Worm (Caenorhabditis elegans) whole organism, L1 larva: ENCODE data around the gene kel-3.

Experiments
- C04F5.9 ChIP-seq: sonication (generic microtip); optimal IDR thresholded peaks from 2 replicates; lab custom pipeline; 2016; ENCODE audit warnings: missing genetic modification characterization, missing compliant biosample characterization
- F16B12.6 ChIP-seq: fragments of 150-350 bp; optimal IDR thresholded peaks from 2 replicates; lab custom pipeline; 2014; ENCODE audit warnings: missing biosample characterization, missing genetic modification characterization
- Y116A8C.19 ChIP-seq: sonication (generic microtip); optimal IDR thresholded peaks from 2 replicates; lab custom pipeline; 2016; ENCODE audit warnings: missing compliant biosample characterization, missing genetic modification characterization, borderline replicate concordance
- aha-1 ChIP-seq: fragments of 150-350 bp; optimal IDR thresholded peaks from 2 replicates; lab custom pipeline; 2014; ENCODE audit warnings: missing biosample characterization, missing genetic modification characterization
- aly-2 ChIP-seq: fragments of 150-350 bp; optimal IDR thresholded peaks from 2 replicates; lab custom pipeline; 2014; ENCODE audit warnings: missing biosample characterization, missing genetic modification characterization
- ceh-63 ChIP-seq: fragments of 200-800 bp; sonication (Bioruptor generic); optimal IDR thresholded peaks from 2 replicates; lab custom pipeline; 2018; ENCODE audit warnings: mild to moderate bottlenecking, missing genetic modification characterization, missing compliant biosample characterization
- ceh-88 ChIP-seq: fragments of 200-800 bp; sonication (Bioruptor generic); IDR thresholded peaks from 2 replicates; pipeline ENCODE4 v1.3.6; 2022; ENCODE audit warnings: missing genetic modification characterization, missing compliant biosample characterization
- ceh-90 ChIP-seq: sonication (generic microtip); optimal IDR thresholded peaks from 2 replicates; lab custom pipeline; 2016; ENCODE audit warnings: missing genetic modification characterization, missing compliant biosample characterization
- efl-1 ChIP-seq, 4 experiments: fragments of 150-350 bp; optimal IDR thresholded peaks in 3 of 4; peaks in 1 of 4; 1 replicate in 1 of 4; 2 replicates in 3 of 4; lab custom pipeline; 2014; ENCODE audit warnings: missing biosample characterization in 2 of 4, missing genetic modification characterization in 2 of 4, missing genetic modification reagents in 2 of 4
- egl-13 ChIP-seq: sonication (generic microtip); optimal IDR thresholded peaks from 2 replicates; lab custom pipeline; 2016; ENCODE audit warnings: missing genotype, missing genetic modification reagents, missing genetic modification characterization, missing compliant biosample characterization
- elt-2 ChIP-seq: sonication (generic microtip); optimal IDR thresholded peaks from 2 replicates; lab custom pipeline; 2016; ENCODE audit warnings: missing genetic modification characterization, mild to moderate bottlenecking, inconsistent platforms, missing compliant biosample characterization, missing genetic modification reagents
- ets-5 ChIP-seq: fragments of 200-800 bp; sonication (Bioruptor generic); IDR thresholded peaks from 2 replicates; pipeline ENCODE4 v1.3.6; 2022; ENCODE audit warnings: missing genetic modification characterization, missing compliant biosample characterization
- fkh-10 ChIP-seq: sonication (generic microtip); optimal IDR thresholded peaks from 2 replicates; lab custom pipeline; 2017; ENCODE audit warnings: missing biosample characterization, missing genetic modification reagents, missing genetic modification characterization
- fkh-4 ChIP-seq: sonication (generic microtip); optimal IDR thresholded peaks from 2 replicates; lab custom pipeline; 2016; ENCODE audit warnings: missing compliant biosample characterization, missing genetic modification characterization, borderline replicate concordance
- fkh-8 ChIP-seq: sonication (generic microtip); optimal IDR thresholded peaks from 2 replicates; lab custom pipeline; 2016; ENCODE audit warnings: mild to moderate bottlenecking, missing genetic modification characterization, missing compliant biosample characterization
- fos-1 ChIP-seq: fragments of 150-350 bp; optimal IDR thresholded peaks from 2 replicates; lab custom pipeline; 2014; ENCODE audit warnings: missing biosample characterization, missing genetic modification characterization
- hlh-4 ChIP-seq: sonication (generic microtip); optimal IDR thresholded peaks from 2 replicates; lab custom pipeline; 2016; ENCODE audit warnings: mild to moderate bottlenecking, missing genetic modification characterization, missing compliant biosample characterization
- isw-1 ChIP-seq: fragments of 200-800 bp; sonication (Bioruptor generic); IDR thresholded peaks from 2 replicates; pipeline ENCODE4 v1.3.6; 2022; ENCODE audit warnings: missing genetic modification characterization, missing compliant biosample characterization
- jun-1 ChIP-seq: fragments of 150-350 bp; optimal IDR thresholded peaks from 2 replicates; lab custom pipeline; 2014; ENCODE audit warnings: missing biosample characterization, missing genetic modification reagents, missing genetic modification characterization
- lin-14 ChIP-seq: fragments of 200-800 bp; sonication (Bioruptor generic); optimal IDR thresholded peaks from 2 replicates; lab custom pipeline; 2018; ENCODE audit warnings: mild to moderate bottlenecking, missing genetic modification characterization, moderate library complexity, missing compliant biosample characterization
- lin-35 ChIP-seq, 2 experiments: fragments of 150-350 bp; optimal IDR thresholded peaks; 2 replicates each; lab custom pipeline; 2014; ENCODE audit warnings: missing biosample characterization in 2 of 2, missing genetic modification characterization in 2 of 2, missing genetic modification reagents in 2 of 2
- lin-39 ChIP-seq: fragments of 150-350 bp; optimal IDR thresholded peaks from 2 replicates; lab custom pipeline; 2014; ENCODE audit warnings: missing biosample characterization, missing genetic modification reagents, missing genetic modification characterization
- lir-3 ChIP-seq: sonication (generic microtip); optimal IDR thresholded peaks from 2 replicates; lab custom pipeline; 2016; ENCODE audit warnings: mild to moderate bottlenecking, missing genetic modification characterization, moderate library complexity, missing compliant biosample characterization; ENCODE audit not compliant: poor library complexity
- lsy-2 ChIP-seq, 2 experiments: fragments of 150-350 bp; optimal IDR thresholded peaks; 2 replicates each; lab custom pipeline; 2014; ENCODE audit warnings: missing biosample characterization in 2 of 2, missing genetic modification characterization in 2 of 2
- mab-9 ChIP-seq: fragments of 200-800 bp; sonication (Bioruptor generic); IDR thresholded peaks from 2 replicates; pipeline ENCODE4 v1.3.6; 2022; ENCODE audit warnings: missing genetic modification reagents, missing genetic modification characterization, missing compliant biosample characterization
- mef-2 ChIP-seq: fragments of 150-350 bp; optimal IDR thresholded peaks from 2 replicates; lab custom pipeline; 2014; ENCODE audit warnings: missing biosample characterization, missing genetic modification characterization
- nhr-11 ChIP-seq: fragments of 150-350 bp; optimal IDR thresholded peaks from 2 replicates; lab custom pipeline; 2014; ENCODE audit warnings: missing biosample characterization, missing genetic modification characterization
- nhr-12 ChIP-seq: sonication (generic microtip); optimal IDR thresholded peaks from 2 replicates; lab custom pipeline; 2017; ENCODE audit warnings: missing biosample characterization, missing genetic modification characterization
- nhr-19 ChIP-seq: fragments of 200-800 bp; sonication (Bioruptor generic); conservative IDR thresholded peaks from 2 replicates; pipeline ENCODE4 v1.3.6; 2022; ENCODE audit warnings: missing genetic modification characterization, missing compliant biosample characterization
- nhr-76 ChIP-seq: sonication (generic microtip); optimal IDR thresholded peaks from 2 replicates; lab custom pipeline; 2017; ENCODE audit warnings: missing biosample characterization, missing genetic modification characterization
- nhr-77 ChIP-seq: fragments of 150-350 bp; optimal IDR thresholded peaks from 2 replicates; lab custom pipeline; 2014; ENCODE audit warnings: missing biosample characterization, missing genetic modification characterization
- nhr-85 ChIP-seq: sonication (generic microtip); peaks from one replicate; lab custom pipeline; 2016; ENCODE audit warnings: missing genetic modification characterization, inconsistent platforms, missing compliant biosample characterization
- nhr-90 ChIP-seq: sonication (generic microtip); optimal IDR thresholded peaks from 2 replicates; lab custom pipeline; 2016; ENCODE audit warnings: mild to moderate bottlenecking, missing genetic modification characterization, missing compliant biosample characterization; ENCODE audit not compliant: poor library complexity
- pax-3 ChIP-seq: fragments of 200-800 bp; sonication (Bioruptor generic); optimal IDR thresholded peaks from 2 replicates; lab custom pipeline; 2018; ENCODE audit warnings: mild to moderate bottlenecking, missing genetic modification characterization, moderate library complexity, missing compliant biosample characterization
- pqm-1 ChIP-seq: sonication (generic microtip); optimal IDR thresholded peaks from 3 replicates; lab custom pipeline; 2017; ENCODE audit warnings: missing biosample characterization, missing genetic modification characterization
- rnt-1 ChIP-seq: sonication (generic microtip); optimal IDR thresholded peaks from 2 replicates; lab custom pipeline; 2016; ENCODE audit warnings: mild to moderate bottlenecking, missing genetic modification characterization, moderate library complexity, missing compliant biosample characterization
- skn-1 ChIP-seq: fragments of 150-350 bp; optimal IDR thresholded peaks from 2 replicates; lab custom pipeline; 2014; ENCODE audit warnings: missing biosample characterization, missing genetic modification characterization
- snu-23 ChIP-seq: sonication (generic microtip); optimal IDR thresholded peaks from 2 replicates; lab custom pipeline; 2016; ENCODE audit warnings: missing genetic modification characterization, missing compliant biosample characterization
- sox-4 ChIP-seq: sonication (generic microtip); optimal IDR thresholded peaks from 2 replicates; lab custom pipeline; 2016; ENCODE audit warnings: missing genetic modification characterization, missing compliant biosample characterization
- sptf-1 ChIP-seq: fragments of 150-350 bp; optimal IDR thresholded peaks from 2 replicates; lab custom pipeline; 2014; ENCODE audit warnings: missing biosample characterization, missing genetic modification characterization
- unc-130 ChIP-seq: fragments of 150-350 bp; optimal IDR thresholded peaks from 2 replicates; lab custom pipeline; 2017; ENCODE audit warnings: missing biosample characterization, missing genetic modification characterization, inconsistent platforms
- unc-62 ChIP-seq: fragments of 150-350 bp; optimal IDR thresholded peaks from 2 replicates; lab custom pipeline; 2014; ENCODE audit warnings: missing biosample characterization, missing genetic modification reagents, missing genetic modification characterization
- unc-86 ChIP-seq: sonication (generic microtip); optimal IDR thresholded peaks from 2 replicates; lab custom pipeline; 2016; ENCODE audit warnings: missing genetic modification characterization, missing compliant biosample characterization
- unc-98 ChIP-seq: fragments of 200-800 bp; sonication (Bioruptor generic); IDR thresholded peaks from 2 replicates; pipeline ENCODE4 v1.3.6; 2022; ENCODE audit warnings: missing genetic modification characterization, missing compliant biosample characterization
- zag-1 ChIP-seq: fragments of 150-350 bp; optimal IDR thresholded peaks from 2 replicates; lab custom pipeline; 2014; ENCODE audit warnings: missing biosample characterization, missing genetic modification characterization
- ztf-11 ChIP-seq, 2 experiments: sonication (generic microtip); optimal IDR thresholded peaks; 2 replicates each; lab custom pipeline; 2016 to 2017; ENCODE audit warnings: missing genetic modification characterization in 2 of 2, missing biosample characterization in 1 of 2, missing compliant biosample characterization in 1 of 2
- ztf-4 ChIP-seq: fragments of 150-350 bp; optimal IDR thresholded peaks from 2 replicates; lab custom pipeline; 2014; ENCODE audit warnings: missing biosample characterization, missing genetic modification characterization

Gene kel-3

DNA sequence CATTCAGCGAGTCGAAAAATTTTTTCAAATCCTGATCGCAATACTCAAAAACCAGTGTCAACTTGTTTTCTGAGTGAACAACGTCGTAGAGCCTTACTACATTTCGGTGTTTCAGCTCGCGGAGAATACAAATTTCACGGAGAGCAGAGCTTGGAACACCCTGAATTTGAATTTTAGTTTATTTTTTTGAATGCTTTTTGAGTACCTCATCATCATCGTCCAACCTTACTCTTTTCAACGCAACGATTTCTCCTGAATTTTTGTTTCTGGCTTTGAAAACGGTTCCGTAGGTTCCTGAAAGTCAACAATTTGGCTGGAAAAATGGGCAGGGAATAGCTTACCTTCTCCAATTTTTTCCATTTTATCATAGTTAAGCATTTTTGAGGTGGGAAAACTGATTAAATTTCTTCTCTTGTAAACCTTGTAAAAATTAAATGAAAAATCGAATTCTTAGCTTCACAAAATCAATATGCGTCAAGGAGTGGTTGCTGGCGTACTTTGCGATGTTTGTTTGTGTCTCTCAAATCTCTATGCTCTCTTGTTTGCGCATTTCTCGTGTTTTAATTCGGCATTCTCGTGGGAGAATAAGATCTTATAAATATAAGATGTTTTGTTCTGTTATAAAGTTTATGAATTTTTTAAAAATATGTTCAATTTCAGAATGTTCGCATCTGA, 1.4 kb downstream of the kel-3 start, which contains the start of gene cdk-5 (continued):
- TF ChIP-seq mab-9 (GFP tag; lab: Robert Waterston, UW) (peak; percentile 81), isw-1 (peak; percentile 94), nhr-11 (tag; lab: Kevin White, UChicago) (peak; percentile 76), unc-98 (GFP tag; lab: Robert Waterston, UW) (no peak; the same call in 1 of the 2 replicates), aly-2 (peak; percentile 96), nhr-85 (tag; lab: Kevin White, UChicago) (peak; percentile 94), fkh-8 (tag; lab: Kevin White, UChicago) (peak; percentile 83), ceh-90 (tag; lab: Kevin White, UChicago) (peak; percentile 43), snu-23 (GFP tag; lab: Kevin White, UChicago) (peak; percentile 98), elt-2 (peak; percentile 75), jun-1 (tag; lab: Kevin White, UChicago) (peak; percentile 86), ets-5 (GFP tag; lab: Robert Waterston, UW) (no peak), zag-1 (tag; lab: Kevin White, UChicago) (peak; percentile 83), lin-14 (GFP tag; lab: Kevin White, UChicago) (peak; percentile 90), unc-62 (GFP tag; lab: Kevin White, UChicago) (no peak), aha-1 (tag; lab: Kevin White, UChicago) (peak; percentile 72), pqm-1 (tag; lab: Kevin White, UChicago) (no peak), F16B12.6 (tag; lab: Kevin White, UChicago) (peak; percentile 71), pax-3 (tag; lab: Kevin White, UChicago) (peak; percentile 83), lsy-2 (tag; optimal IDR thresholded peaks at IDR 0.05; lab: Kevin White, UChicago) (peak; percentile 97 to 98), ceh-88 (GFP tag; lab: Robert Waterston, UW) (peak; percentile 58), unc-86 (peak; percentile 95), ztf-4 (peak; percentile 84), nhr-76 (tag; lab: Kevin White, UChicago) (no peak), nhr-19 (GFP tag; lab: Robert Waterston, UW) (peak; percentile 95), fkh-10 (peak; percentile 58), Y116A8C.19 (tag; lab: Kevin White, UChicago) (no peak), lin-35 (GFP tag; optimal IDR thresholded peaks at IDR 0.05; lab: Kevin White, UChicago) (peak; percentile 92 to 93), nhr-12 (tag; lab: Kevin White, UChicago) (peak; percentile 33), skn-1 (tag; lab: Kevin White, UChicago) (peak; percentile 91), unc-130 (peak; percentile 93), egl-13 (tag; lab: Kevin White, UChicago) (peak; percentile 87), sptf-1 (tag; lab: Kevin White, UChicago) (no peak), nhr-77 (tag; lab: Kevin White, UChicago) (peak; percentile 81)

DNA sequence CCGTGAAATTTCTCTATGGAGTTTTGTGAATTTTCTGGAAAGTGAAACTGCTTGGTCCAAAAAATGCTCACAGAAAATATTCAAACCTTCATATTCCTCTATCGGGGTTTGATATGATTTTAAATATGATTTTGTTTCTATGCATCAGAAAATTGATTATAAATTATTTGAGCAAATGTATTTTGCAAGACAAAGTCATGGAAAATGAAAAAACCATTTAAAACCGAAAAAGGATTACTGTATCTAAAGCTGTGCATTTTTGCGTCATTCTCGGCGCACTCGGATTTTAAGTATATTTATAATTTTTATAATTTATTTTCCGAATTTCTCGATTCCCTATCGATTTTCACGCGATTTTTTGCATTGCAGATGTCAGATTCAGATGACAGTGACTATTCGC, 6.9 kb downstream of the kel-3 start, which contains the start of gene pssy-2:
Gene pssy-2, plus strand, starts transcription at position 301 of the 400 bp plus-strand sequence.
- TF ChIP-seq fos-1 (tag; lab: Kevin White, UChicago) (no peak), lin-39 (tag; lab: Kevin White, UChicago) (no peak), lin-14 (GFP tag; lab: Kevin White, UChicago) (no peak), nhr-12 (tag; lab: Kevin White, UChicago) (no peak), ceh-63 (GFP tag; lab: Kevin White, UChicago) (no peak), nhr-19 (GFP tag; lab: Robert Waterston, UW) (no peak), mef-2 (tag; lab: Kevin White, UChicago) (no peak), nhr-76 (tag; lab: Kevin White, UChicago) (no peak), rnt-1 (tag; lab: Kevin White, UChicago) (no peak), lsy-2 (tag; optimal IDR thresholded peaks at IDR 0.05; lab: Kevin White, UChicago) (no peak)

DNA sequence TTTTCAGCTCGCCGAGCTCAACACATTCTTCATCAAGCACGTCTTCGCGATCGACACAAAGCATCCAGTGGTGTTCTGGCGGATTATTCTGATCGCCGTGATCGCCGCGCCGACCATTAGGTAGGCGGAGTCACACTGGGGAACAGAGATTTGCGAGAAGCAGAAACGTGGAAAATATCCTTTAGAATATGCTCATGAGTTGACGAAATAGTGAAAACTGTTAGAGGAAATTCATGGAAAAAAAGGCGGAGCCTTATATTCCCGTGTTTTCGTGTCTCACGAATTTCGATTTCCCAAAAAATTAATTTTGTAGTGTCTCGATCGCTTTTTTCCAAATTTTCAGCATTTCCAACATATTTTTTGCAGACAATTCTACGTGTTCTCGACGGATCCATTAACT, 9.9 kb downstream of the kel-3 start:
- TF ChIP-seq unc-98 (GFP tag; lab: Robert Waterston, UW) (peak; percentile 58), nhr-85 (tag; lab: Kevin White, UChicago) (peak; percentile 26), ceh-63 (GFP tag; lab: Kevin White, UChicago) (peak; percentile 40), skn-1 (tag; lab: Kevin White, UChicago) (no peak), ztf-11 (tag; optimal IDR thresholded peaks at IDR 0.05; lab: Kevin White, UChicago) (peak in 1 of 2 experiments; percentile 53), rnt-1 (tag; lab: Kevin White, UChicago) (peak; percentile 34), nhr-90 (tag; lab: Kevin White, UChicago) (peak; percentile 42), fkh-4 (tag; lab: Kevin White, UChicago) (peak; percentile 10), hlh-4 (tag; lab: Kevin White, UChicago) (no peak), C04F5.9 (tag; lab: Kevin White, UChicago) (no peak), ceh-90 (tag; lab: Kevin White, UChicago) (peak; percentile 36), efl-1 (optimal IDR thresholded peaks at IDR 0.05; lab: Kevin White, UChicago) (peak; percentile 2 to 38), efl-1 (GFP tag; optimal IDR thresholded peaks at IDR 0.05 in 1 of 2; lab: Kevin White, UChicago) (peak in 1 of 2 experiments; percentile 82), sox-4 (tag; lab: Kevin White, UChicago) (peak; percentile 28), nhr-12 (tag; lab: Kevin White, UChicago) (no peak), nhr-19 (GFP tag; lab: Robert Waterston, UW) (0 out of 2 replicates have a peak, but pooled peaks have one; percentile 9), lir-3 (tag; lab: Kevin White, UChicago) (peak; percentile 66), ceh-88 (GFP tag; lab: Robert Waterston, UW) (no peak)
